Worm (Caenorhabditis elegans) whole organism, late embryonic: Measurements from ENCODE around the gene K04C1.2.

Source experiments
- F13H6.1 ChIP-seq: sonication (generic microtip); optimal IDR thresholded peaks from 2 replicates; lab custom pipeline; 2016; ENCODE audit warnings: missing genetic modification characterization, missing compliant biosample characterization
- T23F11.4 ChIP-seq: fragments of 200-800 bp; sonication (Bioruptor generic); optimal IDR thresholded peaks from 2 replicates; lab custom pipeline; 2018; ENCODE audit warnings: mild to moderate bottlenecking, missing genetic modification characterization, missing compliant biosample characterization
- ceh-19 ChIP-seq: fragments of 200-800 bp; sonication (Bioruptor generic); optimal IDR thresholded peaks from 2 replicates; lab custom pipeline; 2018; ENCODE audit warnings: mild to moderate bottlenecking, missing genetic modification characterization, missing compliant biosample characterization
- ceh-48 ChIP-seq: sonication (generic microtip); optimal IDR thresholded peaks from 2 replicates; lab custom pipeline; 2016; ENCODE audit warnings: missing genetic modification characterization, inconsistent platforms, missing compliant biosample characterization
- che-1 ChIP-seq: sonication (generic microtip); optimal IDR thresholded peaks from 2 replicates; lab custom pipeline; 2016; ENCODE audit warnings: mild to moderate bottlenecking, missing genetic modification characterization, missing compliant biosample characterization
- elt-4 ChIP-seq: sonication (generic microtip); optimal IDR thresholded peaks from 2 replicates; lab custom pipeline; 2016; ENCODE audit warnings: missing genetic modification characterization, missing compliant biosample characterization
- nhr-232 ChIP-seq: sonication (generic microtip); optimal IDR thresholded peaks from 2 replicates; lab custom pipeline; 2016; ENCODE audit warnings: missing genetic modification characterization, missing compliant biosample characterization
- odd-2 ChIP-seq: sonication (generic microtip); optimal IDR thresholded peaks from 2 replicates; lab custom pipeline; 2017; ENCODE audit warnings: antibody characterized with exemption, mild to moderate bottlenecking, missing genetic modification characterization, missing compliant biosample characterization
- pros-1 ChIP-seq: fragments of 150-350 bp; optimal IDR thresholded peaks from 2 replicates; lab custom pipeline; 2014; ENCODE audit warnings: missing biosample characterization, missing genetic modification reagents, missing genetic modification characterization
- ref-2 ChIP-seq: sonication (generic microtip); optimal IDR thresholded peaks from 2 replicates; lab custom pipeline; 2016; ENCODE audit warnings: missing genetic modification characterization, missing compliant biosample characterization

DNA sequence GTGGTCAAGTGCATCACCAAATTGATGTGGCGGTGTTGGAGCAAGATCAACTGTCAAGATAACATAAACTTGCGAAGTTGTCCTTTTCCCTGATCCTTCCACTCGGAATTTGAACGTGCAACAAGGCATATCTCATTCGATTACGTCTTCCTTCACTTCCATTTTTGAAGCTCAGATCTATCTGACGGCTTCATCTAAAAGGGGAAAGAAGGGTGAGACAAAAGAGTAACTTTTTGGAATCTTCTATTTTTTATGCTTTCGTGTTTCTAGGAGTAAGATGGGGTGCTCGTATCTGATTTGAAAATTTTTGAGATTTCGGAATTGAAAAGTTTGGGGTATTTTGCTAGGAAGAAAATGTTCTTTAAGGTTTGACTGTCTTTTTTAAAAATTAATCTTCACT, 28.7 kb downstream of the K04C1.2 start:
- TF ChIP-seq odd-2 (no peak), T23F11.4 (GFP tag; lab: Kevin White, UChicago) (no peak), F13H6.1 (no peak), pros-1 (no peak), elt-4 (tag; lab: Kevin White, UChicago) (no peak), ceh-19 (GFP tag; lab: Kevin White, UChicago) (no peak), ceh-48 (tag; lab: Kevin White, UChicago) (no peak), nhr-232 (tag; lab: Kevin White, UChicago) (no peak), che-1 (tag; lab: Kevin White, UChicago) (no peak), ref-2 (no peak)
